Worm (Caenorhabditis elegans) whole organism, mixed stage, embryonic: ENCODE results near the gene F55F1.2.

Experiments
- M03D4.4 ChIP-seq: sonication (generic microtip); optimal IDR thresholded peaks from 2 replicates; lab custom pipeline; 2017; ENCODE audit warnings: mild to moderate bottlenecking, missing genetic modification characterization, missing compliant biosample characterization
- bed-3 ChIP-seq: fragments of 200-800 bp; sonication (Bioruptor generic); optimal IDR thresholded peaks from 3 replicates; lab custom pipeline; 2018; ENCODE audit warnings: mild to moderate bottlenecking, missing genetic modification characterization, moderate library complexity, missing compliant biosample characterization
- blmp-1 ChIP-seq: fragments of 150-350 bp; optimal IDR thresholded peaks from 2 replicates; lab custom pipeline; 2014; ENCODE audit warnings: missing biosample characterization, missing genetic modification characterization
- ceh-39 ChIP-seq: fragments of 150-350 bp; optimal IDR thresholded peaks from 2 replicates; lab custom pipeline; 2014; ENCODE audit warnings: missing biosample characterization, missing genetic modification characterization
- ceh-43 ChIP-seq: fragments of 200-800 bp; sonication (Bioruptor generic); optimal IDR thresholded peaks from 2 replicates; lab custom pipeline; 2018; ENCODE audit warnings: mild to moderate bottlenecking, missing genetic modification characterization, moderate library complexity, missing compliant biosample characterization
- ceh-83 ChIP-seq: fragments of 200-800 bp; sonication (Bioruptor generic); optimal IDR thresholded peaks from 2 replicates; lab custom pipeline; 2018; ENCODE audit warnings: mild to moderate bottlenecking, missing genetic modification characterization, missing compliant biosample characterization
- ces-1 ChIP-seq: fragments of 150-350 bp; optimal IDR thresholded peaks from 2 replicates; lab custom pipeline; 2014; ENCODE audit warnings: missing biosample characterization, missing genetic modification reagents, missing genetic modification characterization
- cnd-1 ChIP-seq: fragments of 200-800 bp; sonication (Bioruptor generic); optimal IDR thresholded peaks from 2 replicates; lab custom pipeline; 2018; ENCODE audit warnings: mild to moderate bottlenecking, missing genetic modification characterization, missing compliant biosample characterization
- drap-1 ChIP-seq: fragments of 200-800 bp; sonication (Bioruptor generic); optimal IDR thresholded peaks from 3 replicates; lab custom pipeline; 2018; ENCODE audit warnings: mild to moderate bottlenecking, missing genetic modification characterization, missing compliant biosample characterization
- elt-1 ChIP-seq: sonication (generic microtip); optimal IDR thresholded peaks from 2 replicates; lab custom pipeline; 2017; ENCODE audit warnings: missing genetic modification characterization, mild to moderate bottlenecking, missing compliant biosample characterization, antibody characterized with exemption, moderate library complexity, borderline replicate concordance; ENCODE audit not compliant: insufficient read depth
- elt-3 ChIP-seq: fragments of 150-350 bp; optimal IDR thresholded peaks from 2 replicates; lab custom pipeline; 2014; ENCODE audit warnings: missing biosample characterization, missing genetic modification characterization
- ham-2 ChIP-seq: fragments of 200-800 bp; sonication (Bioruptor generic); optimal IDR thresholded peaks from 2 replicates; lab custom pipeline; 2018; ENCODE audit warnings: mild to moderate bottlenecking, missing genetic modification characterization, missing compliant biosample characterization
- hlh-1 ChIP-seq: fragments of 150-350 bp; optimal IDR thresholded peaks from 2 replicates; lab custom pipeline; 2014; ENCODE audit warnings: missing biosample characterization, missing genetic modification reagents, missing genetic modification characterization
- lin-32 ChIP-seq: fragments of 200-800 bp; sonication (Bioruptor generic); optimal IDR thresholded peaks from 2 replicates; lab custom pipeline; 2018; ENCODE audit warnings: mild to moderate bottlenecking, missing genetic modification characterization, missing compliant biosample characterization
- lsy-2 ChIP-seq: fragments of 150-350 bp; optimal IDR thresholded peaks from 2 replicates; lab custom pipeline; 2014; ENCODE audit warnings: missing biosample characterization, missing genetic modification characterization
- mab-5 ChIP-seq: fragments of 150-350 bp; optimal IDR thresholded peaks from 2 replicates; lab custom pipeline; 2014; ENCODE audit warnings: missing biosample characterization, missing genetic modification characterization
- mep-1 ChIP-seq: fragments of 150-350 bp; optimal IDR thresholded peaks from 2 replicates; lab custom pipeline; 2017; ENCODE audit warnings: missing biosample characterization, missing genetic modification reagents, missing genetic modification characterization, inconsistent platforms
- mls-2 ChIP-seq: sonication (generic microtip); optimal IDR thresholded peaks from 2 replicates; lab custom pipeline; 2016; ENCODE audit warnings: mild to moderate bottlenecking, missing genetic modification characterization, moderate library complexity, missing compliant biosample characterization
- nhr-12 ChIP-seq: fragments of 150-350 bp; optimal IDR thresholded peaks from 2 replicates; lab custom pipeline; 2014; ENCODE audit warnings: missing biosample characterization, missing genetic modification characterization
- nhr-2 ChIP-seq: fragments of 150-350 bp; optimal IDR thresholded peaks from 2 replicates; lab custom pipeline; 2014; ENCODE audit warnings: missing biosample characterization, missing genetic modification characterization
- nhr-28 ChIP-seq: fragments of 150-350 bp; optimal IDR thresholded peaks from 2 replicates; lab custom pipeline; 2014; ENCODE audit warnings: missing biosample characterization, missing genetic modification characterization
- pha-4 ChIP-seq: fragments of 150-350 bp; optimal IDR thresholded peaks from 2 replicates; lab custom pipeline; 2018; ENCODE audit warnings: missing biosample characterization, missing genetic modification reagents, missing genetic modification characterization
- sem-2 ChIP-seq: fragments of 200-800 bp; sonication (Bioruptor generic); optimal IDR thresholded peaks from 2 replicates; lab custom pipeline; 2018; ENCODE audit warnings: mild to moderate bottlenecking, missing genetic modification characterization, missing compliant biosample characterization
- snpc-4 ChIP-seq: fragments of 150-350 bp; optimal IDR thresholded peaks from 2 replicates; lab custom pipeline; 2014; ENCODE audit warnings: missing biosample characterization, missing genetic modification characterization
- sptf-1 ChIP-seq: sonication (generic microtip); optimal IDR thresholded peaks from 2 replicates; lab custom pipeline; 2017; ENCODE audit warnings: mild to moderate bottlenecking, missing genetic modification characterization, moderate library complexity, missing compliant biosample characterization
- tbx-8 ChIP-seq: fragments of 200-800 bp; sonication (Bioruptor generic); optimal IDR thresholded peaks from 2 replicates; lab custom pipeline; 2018; ENCODE audit warnings: mild to moderate bottlenecking, missing genetic modification characterization, moderate library complexity, missing compliant biosample characterization
- unc-120 ChIP-seq: sonication (generic microtip); optimal IDR thresholded peaks from 2 replicates; lab custom pipeline; 2017; ENCODE audit warnings: missing genetic modification characterization, missing compliant biosample characterization; ENCODE audit not compliant: poor library complexity, severe bottlenecking
- unc-39 ChIP-seq: fragments of 150-350 bp; optimal IDR thresholded peaks from 2 replicates; lab custom pipeline; 2014; ENCODE audit warnings: missing biosample characterization, missing genetic modification characterization
- unc-62 ChIP-seq: fragments of 150-350 bp; optimal IDR thresholded peaks from 2 replicates; lab custom pipeline; 2014; ENCODE audit warnings: missing biosample characterization, missing genetic modification reagents, missing genetic modification characterization

F55F1.2 gene

DNA sequence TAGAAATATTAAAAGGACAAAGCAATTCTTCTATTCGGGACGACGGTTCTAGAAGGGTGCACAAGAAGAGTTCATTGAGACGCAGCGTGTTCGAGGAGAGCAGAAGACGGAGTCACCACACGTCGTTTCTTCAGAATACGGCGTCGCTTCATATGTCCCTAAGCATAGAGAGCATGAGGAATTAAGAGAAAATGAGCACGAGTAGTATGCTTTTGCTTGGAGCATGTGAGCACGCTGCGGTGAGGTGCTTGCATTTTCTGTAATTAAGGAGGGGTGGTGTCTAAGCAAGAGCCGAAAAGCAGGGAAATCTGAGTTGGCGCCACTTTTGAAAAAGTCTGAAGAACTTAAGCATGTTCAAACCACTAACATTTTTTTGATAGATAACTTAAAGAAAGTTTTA is 37.5 kb upstream of the F55F1.2 start, which contains the start of gene C14A11.5:
C14A11.5 (minus strand) TSS at position 139 of the 400 bp plus-strand sequence.
- no peak for TF ChIP-seq ceh-83 (GFP tag; lab: Kevin White, UChicago)
- TF ChIP-seq mep-1 (tag; lab: Kevin White, UChicago), result no peak
- TF ChIP-seq sptf-1 (tag; lab: Kevin White, UChicago), result peak; percentile 25
- TF ChIP-seq nhr-12 (tag; lab: Kevin White, UChicago), result no peak
- no peak for TF ChIP-seq nhr-2 (tag; lab: Kevin White, UChicago)
- peak; percentile 23 for TF ChIP-seq ces-1
- no peak for TF ChIP-seq mls-2
- no peak for TF ChIP-seq ham-2
- no peak for TF ChIP-seq pha-4
- no peak for TF ChIP-seq hlh-1 (tag; lab: Kevin White, UChicago)
- TF ChIP-seq, all 35 proteins: peak for 2

DNA sequence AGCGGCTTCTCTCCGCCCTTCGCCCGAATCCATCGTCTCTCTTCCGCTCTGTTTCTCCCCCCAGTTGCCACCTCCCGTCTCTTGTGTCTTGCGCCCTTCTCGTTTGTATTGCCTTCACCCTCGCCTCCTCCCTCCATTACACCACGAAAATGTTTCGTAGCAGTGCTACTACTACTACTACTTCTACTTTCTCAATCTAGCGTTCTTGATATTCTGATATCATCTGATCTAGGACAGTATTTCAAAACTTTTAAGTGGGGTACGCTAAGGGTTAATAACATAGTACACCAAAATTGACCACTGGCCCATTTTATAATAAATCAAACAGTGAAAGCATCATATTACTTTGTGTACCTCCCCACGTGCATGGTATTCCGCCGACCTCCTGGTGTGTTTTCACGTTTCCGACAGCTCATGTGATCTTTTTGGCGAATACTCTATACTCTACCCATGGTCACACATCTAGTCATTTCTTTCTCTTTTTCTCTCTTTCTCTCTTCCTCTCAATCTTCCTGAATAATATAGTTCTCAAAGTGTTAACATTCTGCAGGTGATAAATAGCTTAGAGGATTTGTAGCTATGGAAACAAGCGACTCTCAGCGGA is 32.8 kb upstream of the F55F1.2 start, which contains the start of gene C14A11.2:
C14A11.2 (plus strand) TSS at position 551 of the 604 bp plus-strand sequence.
- TF ChIP-seq nhr-28 (tag; lab: Kevin White, UChicago) (no peak), blmp-1 (tag; lab: Kevin White, UChicago) (peak; percentile 1)

DNA sequence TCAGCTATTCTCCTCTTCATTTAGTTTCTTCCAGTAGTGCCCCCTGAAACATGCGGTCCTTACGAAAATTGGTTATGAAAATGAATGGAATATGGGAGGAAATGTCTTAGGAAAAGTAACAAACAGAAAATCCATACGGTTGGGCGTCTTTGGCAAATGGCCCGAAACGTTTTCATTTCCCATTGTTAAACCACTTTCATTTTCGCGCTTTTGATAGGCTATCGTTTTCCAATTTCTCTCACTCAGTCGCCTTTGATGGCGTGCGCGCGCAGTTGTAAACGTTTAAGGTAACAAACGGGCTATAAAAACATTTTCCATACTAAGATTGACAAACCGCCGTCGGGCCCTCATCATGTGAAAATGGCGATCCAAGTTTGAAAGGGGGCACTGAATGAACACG is 25.2 kb upstream of the F55F1.2 start:
- TF ChIP-seq unc-120, result no peak
- TF ChIP-seq snpc-4 (tag; lab: Kevin White, UChicago), result no peak
- no peak for TF ChIP-seq elt-3
- TF ChIP-seq drap-1 (GFP tag; lab: Kevin White, UChicago), result no peak
- no peak for TF ChIP-seq mls-2
- TF ChIP-seq tbx-8 (GFP tag; lab: Kevin White, UChicago), result no peak
- TF ChIP-seq blmp-1 (tag; lab: Kevin White, UChicago), result peak; percentile 18
- TF ChIP-seq ceh-39, result no peak
- TF ChIP-seq, all 35 proteins: peak for 1

DNA sequence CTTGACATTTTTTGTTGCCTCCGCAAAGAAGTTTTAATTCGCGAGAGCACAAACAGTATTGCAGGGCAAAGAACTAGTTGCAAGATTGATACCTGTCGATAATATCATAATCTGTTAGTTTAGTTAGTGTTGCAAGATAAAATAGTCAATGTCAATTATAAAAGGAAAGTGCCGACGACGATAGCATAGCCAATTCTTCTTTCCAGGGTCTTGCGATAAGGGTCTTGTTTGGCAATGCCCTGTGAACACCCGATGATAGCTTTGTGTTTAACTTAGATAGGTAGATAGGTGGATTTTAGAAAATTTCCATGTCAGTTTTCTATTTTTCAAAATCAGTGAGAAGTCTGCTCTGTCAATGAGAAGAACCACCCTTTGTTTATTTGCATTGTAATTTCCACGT is 24.5 kb upstream of the F55F1.2 start:
- TF ChIP-seq unc-120 (no peak), sem-2 (GFP tag; lab: Kevin White, UChicago) (no peak), snpc-4 (tag; lab: Kevin White, UChicago) (no peak), ceh-43 (GFP tag; lab: Kevin White, UChicago) (no peak), bed-3 (GFP tag; lab: Kevin White, UChicago) (no peak), nhr-28 (tag; lab: Kevin White, UChicago) (no peak), elt-1 (tag; lab: Kevin White, UChicago) (no peak), lsy-2 (tag; lab: Kevin White, UChicago) (no peak), blmp-1 (tag; lab: Kevin White, UChicago) (no peak), nhr-2 (tag; lab: Kevin White, UChicago) (no peak), M03D4.4 (no peak), lin-32 (GFP tag; lab: Kevin White, UChicago) (no peak), sptf-1 (tag; lab: Kevin White, UChicago) (no peak), cnd-1 (tag; lab: Kevin White, UChicago) (no peak), ces-1 (no peak)

DNA sequence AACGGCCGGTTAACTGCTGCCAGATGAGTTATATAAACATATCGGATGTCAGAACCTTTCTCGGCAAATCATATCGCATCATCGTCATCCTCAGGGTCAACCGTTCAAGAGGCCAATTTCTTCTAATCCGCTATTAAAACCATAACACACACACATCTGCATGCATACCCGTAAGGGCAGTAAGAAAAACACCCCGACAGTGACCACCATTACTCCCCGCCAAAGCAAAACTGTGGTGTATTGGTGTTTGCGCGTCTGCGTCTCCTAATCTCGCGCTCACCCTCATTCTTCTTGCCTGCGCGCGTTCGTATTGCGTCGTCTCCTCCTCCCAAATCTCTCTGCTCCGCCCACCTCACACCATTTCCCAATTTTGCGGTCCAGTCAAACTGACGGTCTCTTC is 23.7 kb upstream of the F55F1.2 start:
- TF ChIP-seq unc-62 (GFP tag; lab: Kevin White, UChicago), result peak; percentile 29
- TF ChIP-seq lin-32 (GFP tag; lab: Kevin White, UChicago), result no peak
- TF ChIP-seq elt-1 (tag; lab: Kevin White, UChicago), result peak; percentile 30
- peak; percentile 22 for TF ChIP-seq cnd-1 (tag; lab: Kevin White, UChicago)
- TF ChIP-seq mls-2, result peak; percentile 31
- no peak for TF ChIP-seq unc-39
- TF ChIP-seq ceh-43 (GFP tag; lab: Kevin White, UChicago), result peak; percentile 17
- TF ChIP-seq nhr-2 (tag; lab: Kevin White, UChicago), result peak; percentile 97
- no peak for TF ChIP-seq mab-5 (tag; lab: Kevin White, UChicago)
- TF ChIP-seq ceh-39, result no peak
- peak; percentile 27 for TF ChIP-seq M03D4.4

DNA sequence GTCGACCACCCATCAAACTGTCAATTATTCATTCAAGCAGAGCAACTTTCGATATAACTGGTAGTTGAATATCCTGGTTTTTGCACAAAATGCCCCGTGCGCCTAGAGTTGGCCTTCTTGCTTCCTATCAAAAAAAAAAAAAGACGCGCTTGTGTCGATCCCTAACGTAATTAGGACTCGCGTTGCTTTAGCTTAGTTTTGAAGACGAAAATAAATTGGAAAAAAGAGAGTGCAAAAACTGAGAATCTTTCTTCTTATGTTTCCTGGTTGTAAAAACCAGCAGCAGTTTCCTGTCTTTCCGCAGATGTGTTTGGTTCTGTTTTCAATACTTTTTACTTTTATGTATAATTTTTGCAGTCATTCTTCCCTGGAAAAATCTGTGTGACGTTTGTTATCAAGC is 8.1 kb upstream of the F55F1.2 start:
- no peak for TF ChIP-seq mep-1 (tag; lab: Kevin White, UChicago)
- no peak for TF ChIP-seq drap-1 (GFP tag; lab: Kevin White, UChicago)
- TF ChIP-seq ces-1, result peak; percentile 66
